ENCODE assay signal across 3 fruit fly cellular contexts in genomic region chrX:16158270-16158926, dm6.
TF ChIP-seq lines count a peak whose summit lies in the region.

No protein-coding gene starts in this region.

TF ChIP-seq in whole organism, embryonic, 481 proteins besides CTCF, POLR2A, EP300 and RAD21 (continued from another document and continues in another):
- TF ChIP-seq CG4617 (GFP tag; optimal IDR thresholded peaks at IDR 0.05; lab: Kevin White, UChicago; ENCODE audit: borderline replicate concordance) (no peak), CG1792 (GFP tag; optimal IDR thresholded peaks at IDR 0.05; lab: Kevin White, UChicago) (peak; percentile 14), CG3281 (GFP tag; optimal IDR thresholded peaks at IDR 0.05; lab: Kevin White, UChicago) (peak; percentile 46), CG33213 (GFP tag; optimal IDR thresholded peaks at IDR 0.05; lab: Kevin White, UChicago) (peak; percentile 37), grn (GFP tag; optimal IDR thresholded peaks at IDR 0.05; lab: Kevin White, UChicago) (no peak), CkIIα-i1 (GFP tag; IDR thresholded peaks at IDR 0.05; lab: Robert Waterston, UW) (no peak), CG14014 (GFP tag; IDR thresholded peaks at IDR 0.05; lab: Robert Waterston, UW) (0 out of 2 replicates have a peak, but pooled peaks have one; percentile 8), Elba2 (GFP tag; optimal IDR thresholded peaks at IDR 0.05; lab: Kevin White, UChicago) (no peak), nom (GFP tag; optimal IDR thresholded peaks at IDR 0.05; lab: Kevin White, UChicago) (no peak), prd (optimal IDR thresholded peaks at IDR 0.05; lab: Kevin White, UChicago) (no peak), prd (GFP tag; IDR thresholded peaks at IDR 0.05; lab: Robert Waterston, UW) (peak; percentile 41; the same call in 1 of the 3 replicates), CHES-1-like (GFP tag; optimal IDR thresholded peaks at IDR 0.05; lab: Kevin White, UChicago) (peak; percentile 9), CG12659 (GFP tag; optimal IDR thresholded peaks at IDR 0.05; lab: Kevin White, UChicago) (peak; percentile 29), tna (GFP tag; IDR thresholded peaks at IDR 0.05; lab: Robert Waterston, UW; ENCODE audit: partially characterized antibody) (no peak), ap (GFP tag; IDR thresholded peaks at IDR 0.05; lab: Robert Waterston, UW) (no peak), CG15073 (GFP tag; optimal IDR thresholded peaks at IDR 0.05; lab: Kevin White, UChicago) (no peak), Hr78 (GFP tag; optimal IDR thresholded peaks at IDR 0.05; lab: Kevin White, UChicago) (no peak), CG3847 (GFP tag; IDR thresholded peaks at IDR 0.05; lab: Robert Waterston, UW) (0 out of 2 replicates have a peak, but pooled peaks have one; percentile 11), CG6689 (GFP tag; IDR thresholded peaks at IDR 0.05; lab: Robert Waterston, UW) (0 out of 2 replicates have a peak, but pooled peaks have one; percentile 14), mam (GFP tag; optimal IDR thresholded peaks at IDR 0.05; lab: Kevin White, UChicago) (peak; percentile 6), hth (optimal IDR thresholded peaks at IDR 0.05; lab: Kevin White, UChicago) (no peak), lilli (GFP tag; optimal IDR thresholded peaks at IDR 0.05; lab: Kevin White, UChicago) (peak; percentile 40), E2f1 (GFP tag; IDR thresholded peaks at IDR 0.05; lab: Robert Waterston, UW) (no peak), CG10321 (GFP tag; IDR thresholded peaks at IDR 0.05; lab: Robert Waterston, UW) (no peak), Ptx1 (GFP tag; IDR thresholded peaks at IDR 0.05; lab: Robert Waterston, UW) (peak; percentile 47), Deaf1 (tag; optimal IDR thresholded peaks at IDR 0.05; lab: Kevin White, UChicago) (peak; percentile 76), CG7839 (tag; optimal IDR thresholded peaks at IDR 0.05; lab: Kevin White, UChicago) (peak; percentile 60), Optix (GFP tag; IDR thresholded peaks at IDR 0.05; lab: Robert Waterston, UW) (peak; percentile 31; the same call in 1 of the 3 replicates), Side (GFP tag; optimal IDR thresholded peaks at IDR 0.05; lab: Kevin White, UChicago) (no peak), CG31388 (GFP tag; optimal IDR thresholded peaks at IDR 0.05; lab: Kevin White, UChicago) (no peak), sim (GFP tag; IDR thresholded peaks at IDR 0.05; lab: Robert Waterston, UW) (no peak), CG10366 (GFP tag; IDR thresholded peaks at IDR 0.05; lab: Robert Waterston, UW) (peak; percentile 23; the same call in 1 of the 2 replicates), CG1647 (GFP tag; optimal IDR thresholded peaks at IDR 0.05; lab: Kevin White, UChicago) (no peak), CG14965 (GFP tag; optimal IDR thresholded peaks at IDR 0.05; lab: Kevin White, UChicago; ENCODE audit: borderline replicate concordance) (no peak), HHEX (GFP tag; optimal IDR thresholded peaks at IDR 0.05; lab: Kevin White, UChicago) (peak; percentile 10), Hr39 (optimal IDR thresholded peaks at IDR 0.05; lab: Kevin White, UChicago) (no peak), CG2889 (GFP tag; IDR thresholded peaks at IDR 0.05; lab: Robert Waterston, UW) (no peak), CG14860 (GFP tag; IDR thresholded peaks at IDR 0.05; lab: Robert Waterston, UW; ENCODE audit: partially characterized antibody) (no peak), CG14710 (tag; optimal IDR thresholded peaks at IDR 0.05; lab: Kevin White, UChicago) (peak; percentile 27), CG17912 (GFP tag; optimal IDR thresholded peaks at IDR 0.05; lab: Kevin White, UChicago) (no peak), CG17385 (GFP tag; optimal IDR thresholded peaks at IDR 0.05; lab: Kevin White, UChicago) (peak; percentile 23), zfh2 (GFP tag; optimal IDR thresholded peaks at IDR 0.05; lab: Kevin White, UChicago) (no peak), en (GFP tag; optimal IDR thresholded peaks at IDR 0.05; lab: Kevin White, UChicago) (peak; percentile 31)

TF ChIP-seq in whole organism, prepupa, 60 proteins besides CTCF, POLR2A, EP300 and RAD21 (continued from another document):
- peak; percentile 80 for TF ChIP-seq CG3032 (tag; optimal IDR thresholded peaks at IDR 0.05; lab: Kevin White, UChicago)
- TF ChIP-seq topi (GFP tag; optimal IDR thresholded peaks at IDR 0.05; lab: Kevin White, UChicago), result peak; percentile 68
- peak; percentile 61 for TF ChIP-seq svp (GFP tag; lab: Kevin White, UChicago)
- no peak for TF ChIP-seq fkh (GFP tag; optimal IDR thresholded peaks at IDR 0.05; lab: Kevin White, UChicago)
- TF ChIP-seq CG16779 (tag; optimal IDR thresholded peaks at IDR 0.05; lab: Kevin White, UChicago), result peak; percentile 45
- peak; percentile 69 for TF ChIP-seq CG8119 (GFP tag; IDR thresholded peaks at IDR 0.05; lab: Robert Waterston, UW)
- peak; percentile 53 for TF ChIP-seq Hr39 (GFP tag; optimal IDR thresholded peaks at IDR 0.05; lab: Kevin White, UChicago)
- TF ChIP-seq spab (GFP tag; optimal IDR thresholded peaks at IDR 0.05; lab: Kevin White, UChicago), result peak; percentile 69
- TF ChIP-seq eg (GFP tag; IDR thresholded peaks at IDR 0.05; lab: Robert Waterston, UW), result no peak
- TF ChIP-seq vri (GFP tag; optimal IDR thresholded peaks at IDR 0.05; lab: Kevin White, UChicago), result peak; percentile 44
- TF ChIP-seq CG31627 (GFP tag; optimal IDR thresholded peaks at IDR 0.05; lab: Kevin White, UChicago), result peak; percentile 49
- TF ChIP-seq Ets96B (tag; optimal IDR thresholded peaks at IDR 0.05; lab: Kevin White, UChicago), result peak; percentile 63
- TF ChIP-seq Ets21C (GFP tag; optimal IDR thresholded peaks at IDR 0.05; lab: Kevin White, UChicago), result peak; percentile 28
- TF ChIP-seq Met (GFP tag; optimal IDR thresholded peaks at IDR 0.05; lab: Kevin White, UChicago), result peak; percentile 58
- peak; percentile 54 for TF ChIP-seq Sox15 (GFP tag; optimal IDR thresholded peaks at IDR 0.05; lab: Kevin White, UChicago)
- peak; percentile 64 for TF ChIP-seq CG10631 (GFP tag; optimal IDR thresholded peaks at IDR 0.05; lab: Kevin White, UChicago)
- peak; percentile 57 for TF ChIP-seq dsx (GFP tag; optimal IDR thresholded peaks at IDR 0.05; lab: Kevin White, UChicago; ENCODE audit: poor library complexity, severe bottlenecking)
- TF ChIP-seq salr (GFP tag; optimal IDR thresholded peaks at IDR 0.05; lab: Kevin White, UChicago), result peak; percentile 39 to 70
- peak; percentile 71 for TF ChIP-seq CG1621 (tag; optimal IDR thresholded peaks at IDR 0.05; lab: Kevin White, UChicago)
- TF ChIP-seq cyc (GFP tag; optimal IDR thresholded peaks at IDR 0.05; lab: Kevin White, UChicago), result peak; percentile 55
- no peak for TF ChIP-seq CG6854 (GFP tag; optimal IDR thresholded peaks at IDR 0.05; lab: Kevin White, UChicago)
- TF ChIP-seq pdm3 (GFP tag; optimal IDR thresholded peaks at IDR 0.05; lab: Kevin White, UChicago), result peak; percentile 78
- peak; percentile 69 for TF ChIP-seq OdsH (GFP tag; optimal IDR thresholded peaks at IDR 0.05; lab: Kevin White, UChicago)
- TF ChIP-seq Eip93F (GFP tag; optimal IDR thresholded peaks at IDR 0.05; lab: Kevin White, UChicago), result no peak
- TF ChIP-seq CG6276 (GFP tag; optimal IDR thresholded peaks at IDR 0.05; lab: Kevin White, UChicago), result no peak
- no peak for TF ChIP-seq Gug (GFP tag; IDR thresholded peaks at IDR 0.05; lab: Robert Waterston, UW)
- TF ChIP-seq dac (GFP tag; optimal IDR thresholded peaks at IDR 0.05; lab: Kevin White, UChicago), result no peak
- TF ChIP-seq Eip75B (GFP tag; optimal IDR thresholded peaks at IDR 0.05; lab: Kevin White, UChicago), result peak; percentile 76
- TF ChIP-seq CG9139 (GFP tag; optimal IDR thresholded peaks at IDR 0.05; lab: Kevin White, UChicago), result peak; percentile 17
- TF ChIP-seq achi (GFP tag; optimal IDR thresholded peaks at IDR 0.05; lab: Kevin White, UChicago), result peak; percentile 69
- TF ChIP-seq net (GFP tag; optimal IDR thresholded peaks at IDR 0.05; lab: Kevin White, UChicago), result peak; percentile 55
- peak; percentile 65 for TF ChIP-seq CG6792 (GFP tag; optimal IDR thresholded peaks at IDR 0.05; lab: Kevin White, UChicago)
- peak; percentile 55 for TF ChIP-seq CG8632 (GFP tag; optimal IDR thresholded peaks at IDR 0.05; lab: Kevin White, UChicago)
- peak; percentile 38 for TF ChIP-seq Lpt (GFP tag; optimal IDR thresholded peaks at IDR 0.05; lab: Kevin White, UChicago)
- peak; percentile 57 for TF ChIP-seq CG34406 (GFP tag; optimal IDR thresholded peaks at IDR 0.05; lab: Kevin White, UChicago)
- peak; percentile 53 for TF ChIP-seq lz (GFP tag; optimal IDR thresholded peaks at IDR 0.05; lab: Kevin White, UChicago)
- peak; percentile 93 for TF ChIP-seq Eip78C (GFP tag; lab: Kevin White, UChicago)
TF ChIP-seq in whole organism, prepupa: peak in this region for 48.

TF ChIP-seq in whole organism, wandering third instar larva, 38 proteins besides CTCF, POLR2A, EP300 and RAD21 (continued from another document):
- TF ChIP-seq ey (GFP tag; optimal IDR thresholded peaks at IDR 0.05; lab: Kevin White, UChicago) (peak; percentile 54), h (GFP tag; optimal IDR thresholded peaks at IDR 0.05; lab: Kevin White, UChicago) (peak; percentile 58), CrebA (GFP tag; optimal IDR thresholded peaks at IDR 0.05; lab: Kevin White, UChicago; ENCODE audit: borderline replicate concordance) (no peak), Hnf4 (GFP tag; optimal IDR thresholded peaks at IDR 0.05; lab: Kevin White, UChicago) (no peak), HLH106 (tag; optimal IDR thresholded peaks at IDR 0.05; lab: Kevin White, UChicago) (peak; percentile 24), woc (GFP tag; optimal IDR thresholded peaks at IDR 0.05; lab: Kevin White, UChicago) (peak; percentile 12)
